Fruit fly (Drosophila melanogaster): ENCODE results near the gene PGRP-SA.

Gene PGRP-SA

DNA sequence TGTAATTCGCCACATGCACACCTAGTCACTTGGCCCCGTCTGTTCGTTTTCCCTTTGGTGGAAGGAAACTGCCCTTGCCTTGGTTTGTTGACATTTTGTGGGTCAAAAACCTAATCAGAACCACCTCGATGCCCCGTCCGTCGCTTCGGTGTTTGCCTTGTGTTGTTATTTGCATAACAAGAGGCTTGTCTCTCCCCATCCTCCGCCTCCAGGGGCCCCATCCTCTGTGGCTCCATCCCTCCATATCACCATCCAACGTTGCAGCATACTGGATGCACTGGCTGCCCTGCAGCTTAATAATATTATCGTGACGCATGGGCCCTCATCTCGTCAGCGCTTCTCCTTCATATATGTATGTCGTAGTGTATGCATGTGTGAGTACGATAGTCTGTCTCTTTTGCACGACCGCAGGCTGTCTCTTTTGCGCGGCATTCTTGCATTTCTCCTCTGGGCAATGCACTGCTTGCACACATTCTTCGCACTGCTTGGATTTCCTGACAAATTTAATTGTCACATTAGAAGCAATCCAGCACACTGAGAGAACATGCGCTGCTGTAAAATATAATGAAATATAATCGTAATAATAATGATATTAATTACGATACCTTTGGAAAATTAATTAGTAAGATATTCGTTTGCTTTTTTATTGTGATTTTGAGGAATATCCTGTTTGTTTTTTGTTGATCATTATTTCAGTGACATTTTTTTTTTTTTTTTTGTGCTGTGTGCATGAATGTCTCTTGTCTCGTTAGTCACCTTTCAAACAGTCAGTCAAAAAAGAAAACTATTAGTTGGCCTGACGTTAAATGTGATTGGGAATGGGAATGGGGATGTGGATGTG is 17.1 kb upstream of the PGRP-SA start (continued):
- TF ChIP-seq CG4707 (GFP tag; optimal IDR thresholded peaks at IDR 0.05) (no peak), wor (GFP tag; IDR thresholded peaks at IDR 0.05) (no peak), CG33213 (GFP tag; optimal IDR thresholded peaks at IDR 0.05) (no peak), CG12769 (tag; optimal IDR thresholded peaks at IDR 0.05) (no peak), pros (GFP tag; optimal IDR thresholded peaks at IDR 0.05) (no peak), Drgx (GFP tag; IDR thresholded peaks at IDR 0.05) (no peak), CG14860 (GFP tag; IDR thresholded peaks at IDR 0.05; ENCODE audit: partially characterized antibody) (no peak), H15 (GFP tag; IDR thresholded peaks at IDR 0.05) (no peak), stwl (tag; optimal IDR thresholded peaks at IDR 0.05) (peak; percentile 38), hb (GFP tag; IDR thresholded peaks at IDR 0.05; ENCODE audit: partially characterized antibody) (no peak), CG4730 (GFP tag; IDR thresholded peaks at IDR 0.05) (no peak), NC2β (GFP tag; optimal IDR thresholded peaks at IDR 0.05) (no peak), Lim3 (GFP tag; IDR thresholded peaks at IDR 0.05) (no peak), mld (GFP tag; IDR thresholded peaks at IDR 0.05; ENCODE audit: partially characterized antibody) (no peak), oc (tag; optimal IDR thresholded peaks at IDR 0.05) (no peak), CG14710 (tag; optimal IDR thresholded peaks at IDR 0.05) (peak; percentile 49), gro (GFP tag; optimal IDR thresholded peaks at IDR 0.05) (no peak), CG31224 (GFP tag; IDR thresholded peaks at IDR 0.05) (no peak), wek (GFP tag; optimal IDR thresholded peaks at IDR 0.05) (no peak), Asciz (GFP tag; optimal IDR thresholded peaks at IDR 0.05) (no peak), CG31365 (tag; optimal IDR thresholded peaks at IDR 0.05) (peak; percentile 93), ssp (GFP tag; IDR thresholded peaks at IDR 0.05) (no peak), YL-1 (GFP tag; optimal IDR thresholded peaks at IDR 0.05) (no peak), E2f1 (GFP tag; IDR thresholded peaks at IDR 0.05) (no peak), Camta (GFP tag; optimal IDR thresholded peaks at IDR 0.05) (no peak), fru (optimal IDR thresholded peaks at IDR 0.05) (no peak), CG17802 (tag; optimal IDR thresholded peaks at IDR 0.05) (no peak), ato (GFP tag; IDR thresholded peaks at IDR 0.05; ENCODE audit: partially characterized antibody) (no peak), bab2 (GFP tag; optimal IDR thresholded peaks at IDR 0.05) (no peak), Atf3 (GFP tag; optimal IDR thresholded peaks at IDR 0.05) (no peak), repo (GFP tag; optimal IDR thresholded peaks at IDR 0.05) (no peak), az2 (GFP tag; optimal IDR thresholded peaks at IDR 0.05) (peak; percentile 14), CG10267 (tag; optimal IDR thresholded peaks at IDR 0.05) (peak; percentile 32), CG10654 (GFP tag; optimal IDR thresholded peaks at IDR 0.05) (no peak), CG12659 (GFP tag; optimal IDR thresholded peaks at IDR 0.05) (no peak), CG8478 (optimal IDR thresholded peaks at IDR 0.05) (no peak), CG11695 (GFP tag; IDR thresholded peaks at IDR 0.05) (0 out of 3 replicates have a peak, but pooled peaks have one; percentile 21), CG1603 (tag; optimal IDR thresholded peaks at IDR 0.05) (no peak), dan (GFP tag; IDR thresholded peaks at IDR 0.05) (no peak), CG17186 (GFP tag; optimal IDR thresholded peaks at IDR 0.05) (no peak), MESR4 (GFP tag; optimal IDR thresholded peaks at IDR 0.05) (no peak), CG11398 (GFP tag; optimal IDR thresholded peaks at IDR 0.05) (no peak), CG5953 (GFP tag; IDR thresholded peaks at IDR 0.05) (no peak), grau (tag; optimal IDR thresholded peaks at IDR 0.05) (no peak), run (tag; optimal IDR thresholded peaks at IDR 0.05) (no peak), CG8359 (GFP tag; optimal IDR thresholded peaks at IDR 0.05; ENCODE audit: borderline replicate concordance) (peak; percentile 27), her (GFP tag; optimal IDR thresholded peaks at IDR 0.05) (no peak), dpn (GFP tag; optimal IDR thresholded peaks at IDR 0.05) (no peak), seq (GFP tag; IDR thresholded peaks at IDR 0.05) (no peak), CG30431 (GFP tag; optimal IDR thresholded peaks at IDR 0.05) (no peak)
